Fruit fly (Drosophila melanogaster) whole organism, pupa: ENCODE results near the gene CG7509.

ENCODE experiments used
- CG10348 ChIP-seq: fragments of 200-800 bp; sonication (Bioruptor generic); IDR thresholded peaks from 2 replicates; pipeline ENCODE4 v1.3.6; 2022; ENCODE audit warnings: missing biosample characterization, missing genetic modification characterization
- CG12605 ChIP-seq: fragments of 200-800 bp; sonication (Bioruptor generic); IDR thresholded peaks from 2 replicates; pipeline ENCODE4 v1.3.6; 2022; ENCODE audit warnings: missing biosample characterization, missing genetic modification characterization
- CG13204 ChIP-seq: fragments of 200-800 bp; sonication (Bioruptor generic); optimal IDR thresholded peaks from 2 replicates; lab custom pipeline; 2018; ENCODE audit warnings: missing biosample characterization, mild to moderate bottlenecking, missing genetic modification characterization, moderate library complexity
- CG14655 ChIP-seq: fragments of 200-800 bp; sonication (Bioruptor generic); optimal IDR thresholded peaks from 3 replicates; lab custom pipeline; 2017; ENCODE audit warnings: mild to moderate bottlenecking, missing biosample characterization, missing genetic modification reagents, missing genetic modification characterization
- CG15710 ChIP-seq: fragments of 200-800 bp; sonication (Bioruptor generic); optimal IDR thresholded peaks from 2 replicates; lab custom pipeline; 2018; ENCODE audit warnings: missing biosample characterization, mild to moderate bottlenecking, missing genetic modification characterization, moderate library complexity
- CG17806 ChIP-seq: fragments of 200-800 bp; sonication (Bioruptor generic); optimal IDR thresholded peaks from 2 replicates; lab custom pipeline; 2018; ENCODE audit warnings: missing biosample characterization, mild to moderate bottlenecking, missing genetic modification characterization, moderate library complexity
- CG32121 ChIP-seq: fragments of 200-800 bp; sonication (Bioruptor generic); IDR thresholded peaks from 2 replicates; pipeline ENCODE4 v1.3.6; 2022; ENCODE audit warnings: missing biosample characterization, missing genetic modification characterization
- CG34367 ChIP-seq: fragments of 200-800 bp; sonication (Bioruptor generic); optimal IDR thresholded peaks from 2 replicates; lab custom pipeline; 2018; ENCODE audit warnings: missing biosample characterization, mild to moderate bottlenecking, missing genetic modification characterization
- CG4496 ChIP-seq: fragments of 200-800 bp; sonication (Bioruptor generic); IDR thresholded peaks from 3 replicates; pipeline ENCODE4 v1.3.6; 2022; ENCODE audit warnings: missing biosample characterization, missing genetic modification characterization
- CG8159 ChIP-seq: fragments of 200-800 bp; sonication (Bioruptor generic); optimal IDR thresholded peaks from 3 replicates; lab custom pipeline; 2018; ENCODE audit warnings: missing biosample characterization, mild to moderate bottlenecking, missing genetic modification characterization, moderate library complexity
- CG8301 ChIP-seq: fragments of 200-800 bp; sonication (Bioruptor generic); optimal IDR thresholded peaks from 2 replicates; lab custom pipeline; 2018; ENCODE audit warnings: missing biosample characterization, mild to moderate bottlenecking, missing genetic modification characterization
- CG9948 ChIP-seq: fragments of 200-800 bp; sonication (Bioruptor generic); optimal IDR thresholded peaks from 2 replicates; lab custom pipeline; 2018; ENCODE audit warnings: missing biosample characterization, mild to moderate bottlenecking, missing genetic modification characterization, moderate library complexity
- D1 ChIP-seq: fragments of 200-800 bp; sonication (Bioruptor generic); optimal IDR thresholded peaks from 2 replicates; lab custom pipeline; 2018; ENCODE audit warnings: missing biosample characterization, mild to moderate bottlenecking, missing genetic modification characterization, moderate library complexity
- EcR ChIP-seq: fragments of 200-800 bp; sonication (Bioruptor generic); optimal IDR thresholded peaks from 3 replicates; lab custom pipeline; 2019; ENCODE audit warnings: missing biosample characterization, missing genetic modification characterization, mild to moderate bottlenecking, moderate library complexity, missing genetic modification reagents
- Ets98B ChIP-seq: fragments of 200-800 bp; sonication (Bioruptor generic); IDR thresholded peaks from 2 replicates; pipeline ENCODE4 v1.3.6; 2022; ENCODE audit warnings: missing biosample characterization, missing genetic modification characterization
- Pif1A ChIP-seq: fragments of 200-800 bp; sonication (Bioruptor generic); optimal IDR thresholded peaks from 3 replicates; lab custom pipeline; 2016; ENCODE audit warnings: missing biosample characterization, missing genetic modification characterization
- Pif1B ChIP-seq: fragments of 200-800 bp; sonication (Bioruptor generic); optimal IDR thresholded peaks from 3 replicates; lab custom pipeline; 2016; ENCODE audit warnings: missing biosample characterization, missing genetic modification characterization
- Snoo ChIP-seq: fragments of 200-800 bp; sonication (Bioruptor generic); optimal IDR thresholded peaks from 3 replicates; lab custom pipeline; 2017; ENCODE audit warnings: missing biosample characterization, mild to moderate bottlenecking, missing genetic modification characterization, inconsistent platforms
- fd96Ca ChIP-seq: fragments of 200-800 bp; sonication (Bioruptor generic); IDR thresholded peaks from 3 replicates; pipeline ENCODE4 v1.3.6; 2022; ENCODE audit warnings: missing biosample characterization, missing genetic modification characterization
- gl ChIP-seq: fragments of 200-800 bp; sonication (Bioruptor generic); optimal IDR thresholded peaks from 2 replicates; lab custom pipeline; 2018; ENCODE audit warnings: missing biosample characterization, mild to moderate bottlenecking, missing genetic modification characterization
- rn ChIP-seq: fragments of 200-800 bp; sonication (Bioruptor generic); IDR thresholded peaks from 2 replicates; pipeline ENCODE4 v1.3.6; 2022; ENCODE audit warnings: missing biosample characterization, missing genetic modification characterization

CG7509 gene

DNA sequence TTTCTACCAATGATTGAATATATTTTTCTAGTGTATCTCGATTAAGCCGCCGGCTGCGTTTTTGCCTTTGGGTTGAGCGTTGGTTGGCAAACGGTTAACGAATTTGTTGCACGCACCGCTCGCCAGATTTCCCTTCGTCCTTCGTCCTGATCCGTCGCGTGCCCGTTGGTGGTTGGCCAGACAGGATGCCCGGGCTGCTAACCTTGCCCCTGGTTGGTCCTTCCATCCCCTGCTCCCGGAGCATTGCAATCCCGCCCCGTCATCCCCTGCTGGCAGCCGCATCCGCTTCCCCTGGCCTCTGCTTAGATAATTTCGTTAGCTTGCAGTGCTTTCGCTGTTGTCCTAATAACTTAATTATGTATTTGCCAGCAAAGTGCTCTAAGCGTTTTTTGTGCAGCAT, 38.4 kb upstream of the CG7509 start:
- no peak for TF ChIP-seq CG14655 (GFP tag; lab: Kevin White, UChicago)
- no peak for TF ChIP-seq CG32121 (GFP tag; lab: Robert Waterston, UW)
- TF ChIP-seq rn, result no peak
- no peak for TF ChIP-seq CG9948 (tag; lab: Kevin White, UChicago)
- TF ChIP-seq CG8301 (tag; lab: Kevin White, UChicago), result no peak
- TF ChIP-seq Ets98B (GFP tag; lab: Robert Waterston, UW), result no peak
- no peak for TF ChIP-seq CG4496 (GFP tag; lab: Robert Waterston, UW)
- no peak for TF ChIP-seq gl (tag; lab: Kevin White, UChicago)
- no peak for TF ChIP-seq CG34367 (tag; lab: Kevin White, UChicago)
- TF ChIP-seq CG8159 (tag; lab: Kevin White, UChicago), result no peak
- TF ChIP-seq CG10348 (GFP tag; lab: Robert Waterston, UW), result no peak
- TF ChIP-seq EcR, result no peak
- TF ChIP-seq fd96Ca, result no peak
- TF ChIP-seq CG17806 (tag; lab: Kevin White, UChicago), result no peak

dm6 chr3L:4842710-4843109, 37.6 kb upstream of the CG7509 start:
- TF ChIP-seq CG8159 (tag; lab: Kevin White, UChicago), result no peak
- no peak for TF ChIP-seq CG15710 (tag; lab: Kevin White, UChicago)
- no peak for TF ChIP-seq fd96Ca
- TF ChIP-seq rn, result no peak
- TF ChIP-seq D1 (tag; lab: Kevin White, UChicago), result no peak
- TF ChIP-seq Ets98B (GFP tag; lab: Robert Waterston, UW), result no peak
- TF ChIP-seq CG4496 (GFP tag; lab: Robert Waterston, UW), result no peak
- no peak for TF ChIP-seq Snoo
- no peak for TF ChIP-seq CG34367 (tag; lab: Kevin White, UChicago)
- no peak for TF ChIP-seq CG10348 (GFP tag; lab: Robert Waterston, UW)
- TF ChIP-seq CG17806 (tag; lab: Kevin White, UChicago), result no peak
- no peak for TF ChIP-seq CG13204 (GFP tag; lab: Kevin White, UChicago)
- TF ChIP-seq CG8301 (tag; lab: Kevin White, UChicago), result no peak
- TF ChIP-seq EcR, result no peak
- TF ChIP-seq gl (tag; lab: Kevin White, UChicago), result no peak
- no peak for TF ChIP-seq CG32121 (GFP tag; lab: Robert Waterston, UW)
- TF ChIP-seq, all 21 proteins: peak for 0

DNA sequence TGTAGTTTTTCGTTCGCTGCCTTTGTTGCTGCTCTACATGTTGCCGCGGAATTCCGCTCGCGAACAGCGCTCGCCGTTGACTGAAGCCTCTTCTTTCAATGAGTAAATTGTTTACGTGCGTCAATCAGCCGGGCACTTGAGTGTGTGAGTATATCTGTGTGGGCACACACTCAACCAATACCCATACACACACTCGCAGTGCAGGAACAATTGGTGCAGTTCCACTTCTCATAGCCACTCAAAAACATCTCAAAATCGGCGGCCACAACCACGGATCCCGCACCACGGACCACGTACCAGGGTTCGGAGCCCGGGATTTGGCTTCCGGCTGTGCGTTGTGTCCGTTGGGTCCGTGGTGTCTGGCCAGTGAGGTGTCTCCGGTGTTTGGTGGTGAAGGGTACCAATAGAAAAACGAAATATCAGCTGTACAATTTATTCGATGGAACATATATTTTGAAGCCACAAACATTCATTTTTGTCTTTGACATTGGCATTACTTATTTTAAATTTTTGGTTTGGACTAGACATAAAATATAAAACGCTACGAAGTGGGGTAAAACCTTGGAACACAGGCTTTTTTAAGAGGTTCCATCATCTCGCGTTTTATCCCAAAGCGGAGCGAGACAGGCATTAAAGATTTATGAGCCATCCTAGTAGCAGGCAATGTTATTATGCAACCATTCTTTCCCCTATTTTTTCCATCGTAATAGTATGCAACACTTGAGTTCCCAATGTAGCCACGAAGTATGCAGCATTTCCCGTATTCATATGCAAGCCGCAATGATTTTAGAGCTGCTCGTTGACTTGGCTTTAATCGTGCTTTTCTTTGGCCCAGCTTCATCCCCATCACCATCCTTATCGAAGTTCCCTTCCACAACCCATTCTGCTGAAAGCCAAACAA, 35.2 kb upstream of the CG7509 start, which contains the start of gene CG13707:
Gene CG13707 (minus strand): TSS at position 70 of the 901 bp plus-strand sequence.
- TF ChIP-seq Snoo (no peak), CG32121 (GFP tag; lab: Robert Waterston, UW) (peak; percentile 60), fd96Ca (0 out of 3 replicates have a peak, but pooled peaks have one; percentile 36), gl (tag; lab: Kevin White, UChicago) (no peak), rn (no peak), Pif1B (GFP tag; lab: Kevin White, UChicago) (no peak), CG4496 (GFP tag; lab: Robert Waterston, UW) (no peak; the same call in 2 of the 3 replicates), CG10348 (GFP tag; lab: Robert Waterston, UW) (no peak), D1 (tag; lab: Kevin White, UChicago) (no peak), CG12605 (peak; percentile 23; the same call in 1 of the 2 replicates), CG13204 (GFP tag; lab: Kevin White, UChicago) (no peak), CG14655 (GFP tag; lab: Kevin White, UChicago) (no peak), Pif1A (GFP tag; lab: Kevin White, UChicago) (no peak), CG8301 (tag; lab: Kevin White, UChicago) (no peak), CG8159 (tag; lab: Kevin White, UChicago) (no peak), EcR (no peak)

DNA sequence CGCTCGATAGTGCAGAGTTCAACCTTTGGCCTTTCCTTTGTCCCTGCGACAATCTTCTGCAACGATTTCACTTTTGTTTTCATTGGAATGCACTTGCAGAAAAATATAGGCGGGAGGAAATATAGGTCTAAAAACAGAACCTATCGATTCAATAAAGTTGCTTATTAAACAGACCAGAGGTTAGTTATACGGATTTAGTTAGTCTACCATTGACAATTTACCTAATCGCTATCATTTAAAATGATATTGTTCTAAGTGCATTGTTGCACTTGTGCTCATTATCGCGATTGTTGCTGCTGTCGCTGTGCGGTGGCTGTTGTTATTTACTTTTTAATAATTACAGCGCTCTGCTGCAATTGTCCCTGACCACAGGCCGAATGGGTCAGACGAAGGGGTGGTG, 31.3 kb upstream of the CG7509 start:
- TF ChIP-seq CG10348 (GFP tag; lab: Robert Waterston, UW) (no peak), EcR (peak; percentile 62), CG12605 (peak; percentile 56), CG4496 (GFP tag; lab: Robert Waterston, UW) (peak; percentile 74), Pif1B (GFP tag; lab: Kevin White, UChicago) (peak; percentile 67), CG9948 (tag; lab: Kevin White, UChicago) (peak; percentile 72), Ets98B (GFP tag; lab: Robert Waterston, UW) (peak; percentile 56), Snoo (no peak), gl (tag; lab: Kevin White, UChicago) (peak; percentile 81), CG15710 (tag; lab: Kevin White, UChicago) (peak; percentile 79), fd96Ca (peak; percentile 62; the same call in 2 of the 3 replicates), CG8301 (tag; lab: Kevin White, UChicago) (peak; percentile 79), CG34367 (tag; lab: Kevin White, UChicago) (peak; percentile 85), CG14655 (GFP tag; lab: Kevin White, UChicago) (peak; percentile 83), rn (no peak), CG8159 (tag; lab: Kevin White, UChicago) (peak; percentile 87), CG17806 (tag; lab: Kevin White, UChicago) (peak; percentile 84), Pif1A (GFP tag; lab: Kevin White, UChicago) (peak; percentile 63), CG13204 (GFP tag; lab: Kevin White, UChicago) (peak; percentile 39), D1 (tag; lab: Kevin White, UChicago) (no peak), CG32121 (GFP tag; lab: Robert Waterston, UW) (peak; percentile 44; the same call in 1 of the 2 replicates)
- TF ChIP-seq, all 21 proteins: peak for 17

DNA sequence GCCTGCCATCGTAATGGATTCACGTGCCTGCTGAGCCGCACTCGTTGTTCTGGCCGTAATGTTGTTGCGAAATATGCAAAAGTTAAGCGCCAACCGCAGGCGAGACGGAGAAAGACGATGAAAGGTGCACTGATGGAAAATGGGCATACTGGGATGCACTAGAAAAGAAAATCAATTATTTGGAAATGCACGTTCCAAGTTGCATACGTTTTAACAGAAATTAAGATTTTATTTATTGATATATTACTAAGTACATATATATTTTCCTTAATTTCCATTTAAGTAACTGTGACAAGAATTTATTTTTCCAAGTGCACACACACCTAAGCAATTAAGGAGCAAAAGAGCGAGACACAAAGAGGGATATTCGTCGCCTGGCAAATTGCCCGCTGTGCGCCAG, 29.9 kb upstream of the CG7509 start:
- TF ChIP-seq CG4496 (GFP tag; lab: Robert Waterston, UW), result 0 out of 3 replicates have a peak, but pooled peaks have one; percentile 22
- peak; percentile 15 for TF ChIP-seq CG17806 (tag; lab: Kevin White, UChicago)
- TF ChIP-seq Snoo, result no peak
- TF ChIP-seq CG15710 (tag; lab: Kevin White, UChicago), result peak; percentile 22
- TF ChIP-seq gl (tag; lab: Kevin White, UChicago), result no peak
- peak; percentile 37 for TF ChIP-seq CG8159 (tag; lab: Kevin White, UChicago)
- peak; percentile 38 for TF ChIP-seq CG8301 (tag; lab: Kevin White, UChicago)
- TF ChIP-seq CG14655 (GFP tag; lab: Kevin White, UChicago), result peak; percentile 57
- TF ChIP-seq Ets98B (GFP tag; lab: Robert Waterston, UW), result peak; percentile 32; the same call in 1 of the 2 replicates
- no peak for TF ChIP-seq fd96Ca
